Worm (Caenorhabditis elegans): ENCODE data around the gene unc-5.
"Not testable (repeated sequence)": the region's sequence is repeated elsewhere in the genome, so short reads cannot be mapped to it uniquely, and the experiment has no call there.

unc-5 gene

ce11 chrIV:5476468-5476867 lies 51.7 kb downstream of the unc-5 start, which contains the start of gene T11F8.4:
T11F8.4 (minus strand) TSS chrIV:5476568.
- TF ChIP-seq unc-98 (GFP tag; IDR thresholded peaks at IDR 0.05) (no peak), mep-1 (tag; optimal IDR thresholded peaks at IDR 0.05) (no peak)

DNA sequence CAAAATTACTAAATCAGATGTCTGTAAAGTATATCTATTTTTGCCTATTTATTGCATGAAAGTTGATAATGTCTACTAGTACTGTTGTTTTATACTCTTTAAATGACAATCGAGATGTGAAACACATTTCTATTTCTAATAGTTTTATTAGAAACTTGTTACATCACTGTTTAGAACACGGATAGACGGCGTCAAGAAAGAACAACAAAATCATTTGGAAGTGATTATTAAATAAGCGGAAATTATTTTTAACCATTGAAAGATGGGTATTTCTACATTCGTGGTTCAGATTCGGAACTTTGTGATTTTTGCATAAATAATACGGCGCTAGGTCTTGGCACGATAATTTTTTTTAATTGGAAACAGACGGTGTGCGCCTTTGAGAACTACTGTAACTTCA lies 55.0 kb downstream of the unc-5 start:
- TF ChIP-seq dpl-1 (GFP tag; optimal IDR thresholded peaks at IDR 0.05) (no peak), swsn-7 (tag; optimal IDR thresholded peaks at IDR 0.05) (no peak), aha-1 (tag; optimal IDR thresholded peaks at IDR 0.05) (no peak), ceh-82 (tag; optimal IDR thresholded peaks at IDR 0.05) (no peak), hlh-17 (GFP tag; optimal IDR thresholded peaks at IDR 0.05; ENCODE audit: borderline replicate concordance) (no peak), nhr-71 (tag; optimal IDR thresholded peaks at IDR 0.05) (no peak), nhr-19 (GFP tag; conservative IDR thresholded peaks at IDR 0.05) (no peak), ces-1 (GFP tag; optimal IDR thresholded peaks at IDR 0.05) (no peak), fos-1 (tag; optimal IDR thresholded peaks at IDR 0.05) (no peak), snpc-4 (tag; optimal IDR thresholded peaks at IDR 0.05) (no peak), lsy-2 (tag; optimal IDR thresholded peaks at IDR 0.05) (no peak), nhr-77 (tag; optimal IDR thresholded peaks at IDR 0.05) (no peak), nhr-11 (tag; optimal IDR thresholded peaks at IDR 0.05) (no peak), C34B4.2 (tag; optimal IDR thresholded peaks at IDR 0.05) (no peak)

- no peak for TF ChIP-seq lsy-2 (tag; optimal IDR thresholded peaks at IDR 0.05)
- TF ChIP-seq ama-1 (optimal IDR thresholded peaks at IDR 0.05) = no peak
- TF ChIP-seq grh-1 (GFP tag; IDR thresholded peaks at IDR 0.05) = no peak
- no peak for TF ChIP-seq fkh-8 (tag; optimal IDR thresholded peaks at IDR 0.05)
- TF ChIP-seq snpc-4 (tag; optimal IDR thresholded peaks at IDR 0.05) = no peak
- TF ChIP-seq ceh-88 (GFP tag; IDR thresholded peaks at IDR 0.05) = no peak
- TF ChIP-seq alr-1 (tag; optimal IDR thresholded peaks at IDR 0.05; ENCODE audit: borderline replicate concordance) = no peak
- no peak for TF ChIP-seq dpl-1 (GFP tag; optimal IDR thresholded peaks at IDR 0.05)
- no peak for TF ChIP-seq fkh-10 (GFP tag; optimal IDR thresholded peaks at IDR 0.05)
- no peak for TF ChIP-seq xbp-1 (tag; optimal IDR thresholded peaks at IDR 0.05)
- TF ChIP-seq ztf-4 (tag; optimal IDR thresholded peaks at IDR 0.05) = no peak
- no peak for TF ChIP-seq F16B12.6 (tag; optimal IDR thresholded peaks at IDR 0.05)
These were observed 58.4 kb downstream of the unc-5 start, which contains the start of gene rme-2 for ce11 chrIV:5469739-5470138. rme-2 (plus strand) TSS chrIV:5470026.

ce11 chrIV:5464403-5464802 lies 63.7 kb downstream of the unc-5 start, which contains the start of gene Y52D5A.2:
Y52D5A.2 (minus strand) TSS chrIV:5464503.
- not testable (repeated sequence) for TF ChIP-seq jun-1, lin-39, nhr-237 (tag; optimal IDR thresholded peaks at IDR 0.05)

- TF ChIP-seq nhr-20 (tag; optimal IDR thresholded peaks at IDR 0.05) (no peak), tlp-1 (tag; optimal IDR thresholded peaks at IDR 0.05) (no peak), egl-27 (tag; optimal IDR thresholded peaks at IDR 0.05) (no peak), zag-1 (tag; optimal IDR thresholded peaks at IDR 0.05) (no peak), nhr-71 (tag; optimal IDR thresholded peaks at IDR 0.05) (no peak), unc-98 (GFP tag; IDR thresholded peaks at IDR 0.05) (no peak), nhr-28 (tag; optimal IDR thresholded peaks at IDR 0.05) (no peak), ceh-90 (tag; optimal IDR thresholded peaks at IDR 0.05) (no peak), unc-62 (GFP tag; optimal IDR thresholded peaks at IDR 0.05) (no peak), lsy-2 (tag; optimal IDR thresholded peaks at IDR 0.05) (no peak), efl-1 (optimal IDR thresholded peaks at IDR 0.05) (no peak), efl-1 (GFP tag; optimal IDR thresholded peaks at IDR 0.05 in 1 of 2) (no peak), hlh-4 (tag; optimal IDR thresholded peaks at IDR 0.05) (no peak), nhr-90 (tag; optimal IDR thresholded peaks at IDR 0.05; ENCODE audit: poor library complexity) (no peak), lin-13 (GFP tag; optimal IDR thresholded peaks at IDR 0.05) (no peak), mdl-1 (tag; optimal IDR thresholded peaks at IDR 0.05) (no peak), elt-3 (tag; optimal IDR thresholded peaks at IDR 0.05) (no peak), unc-86 (tag; optimal IDR thresholded peaks at IDR 0.05) (no peak), pag-3 (tag; optimal IDR thresholded peaks at IDR 0.05; ENCODE audit: borderline replicate concordance, insufficient read depth) (no peak), ama-1 (optimal IDR thresholded peaks at IDR 0.05) (no peak), unc-30 (tag; optimal IDR thresholded peaks at IDR 0.05) (no peak)
These were observed 65.3 kb downstream of the unc-5 start for ce11 chrIV:5462820-5463219.

Measured in whole organism, L1 larva.